Fruit fly (Drosophila melanogaster) whole organism, embryonic: ENCODE data around the gene ck.
A peak's percentile ranks its signal among the peaks of the same experiment; 100 is the strongest.

Source experiments
- Asciz ChIP-seq: fragments of 200-800 bp; sonication (Bioruptor generic); optimal IDR thresholded peaks from 2 replicates; lab custom pipeline; 2017; ENCODE audit warnings: missing biosample characterization, mild to moderate bottlenecking, missing genetic modification characterization, missing genetic modification reagents
- CG11695 ChIP-seq: fragments of 200-800 bp; sonication (Bioruptor generic); IDR thresholded peaks from 3 replicates; pipeline ENCODE4 v1.3.6; 2022; ENCODE audit warnings: missing biosample characterization, missing genetic modification characterization
- CG12236 ChIP-seq: fragments of 200-800 bp; sonication (Bioruptor generic); optimal IDR thresholded peaks from 2 replicates; lab custom pipeline; 2016; ENCODE audit warnings: missing biosample characterization, missing genetic modification characterization
- CG14014 ChIP-seq: fragments of 200-800 bp; sonication (Bioruptor generic); IDR thresholded peaks from 2 replicates; pipeline ENCODE4 v1.3.6; 2022; ENCODE audit warnings: missing biosample characterization, missing genetic modification characterization
- CG14710 ChIP-seq: fragments of 200-800 bp; sonication (Bioruptor generic); optimal IDR thresholded peaks from 3 replicates; lab custom pipeline; 2019; ENCODE audit warnings: missing biosample characterization, mild to moderate bottlenecking, missing genetic modification characterization, moderate library complexity
- CG1529 ChIP-seq: fragments of 200-800 bp; sonication (Bioruptor generic); optimal IDR thresholded peaks from 3 replicates; lab custom pipeline; 2018; ENCODE audit warnings: missing biosample characterization, missing genetic modification characterization
- CG1792 ChIP-seq: fragments of 200-800 bp; sonication (Bioruptor generic); optimal IDR thresholded peaks from 2 replicates; lab custom pipeline; 2016; ENCODE audit warnings: missing biosample characterization, missing genetic modification characterization
- CG2116 ChIP-seq: fragments of 200-800 bp; sonication (Bioruptor generic); optimal IDR thresholded peaks from 3 replicates; lab custom pipeline; 2018; ENCODE audit warnings: missing biosample characterization, mild to moderate bottlenecking, missing genetic modification characterization
- CG2875 ChIP-seq: fragments of 200-800 bp; sonication (Bioruptor generic); optimal IDR thresholded peaks from 2 replicates; lab custom pipeline; 2017; ENCODE audit warnings: missing biosample characterization, mild to moderate bottlenecking, missing genetic modification characterization, missing genetic modification reagents
- CG31224 ChIP-seq: fragments of 200-800 bp; sonication (Bioruptor generic); IDR thresholded peaks from 2 replicates; pipeline ENCODE4 v1.3.6; 2022; ENCODE audit warnings: missing biosample characterization, missing genetic modification characterization
- CG32532 ChIP-seq: fragments of 200-800 bp; sonication (Bioruptor generic); IDR thresholded peaks from 2 replicates; pipeline ENCODE4 v1.3.6; 2022; ENCODE audit warnings: missing biosample characterization, missing genetic modification characterization
- CG32772 ChIP-seq: fragments of 200-800 bp; sonication (Bioruptor generic); IDR thresholded peaks from 2 replicates; pipeline ENCODE4 v1.3.6; 2022; ENCODE audit warnings: missing biosample characterization, missing genetic modification characterization
- CG34422 ChIP-seq: fragments of 200-800 bp; sonication (Bioruptor generic); IDR thresholded peaks from 3 replicates; pipeline ENCODE4 v1.3.6; 2022; ENCODE audit warnings: missing biosample characterization, missing genetic modification characterization
- CG4282 ChIP-seq: fragments of 200-800 bp; sonication (Bioruptor generic); optimal IDR thresholded peaks from 2 replicates; lab custom pipeline; 2016; ENCODE audit warnings: missing biosample characterization, missing genetic modification characterization
- CG6765 ChIP-seq: fragments of 200-800 bp; sonication (Bioruptor generic); optimal IDR thresholded peaks from 3 replicates; lab custom pipeline; 2017; ENCODE audit warnings: missing biosample characterization, mild to moderate bottlenecking, missing genetic modification characterization
- CG8290 ChIP-seq, 3 experiments: fragments of 200-800 bp; sonication (Bioruptor generic); optimal IDR thresholded peaks; 2 replicates each; lab custom pipeline; 2016 to 2019; ENCODE audit warnings: missing biosample characterization in 3 of 3, missing genetic modification characterization in 3 of 3, mild to moderate bottlenecking in 2 of 3, moderate library complexity in 1 of 3
- CG8478 ChIP-seq: fragments of >200 bp; optimal IDR thresholded peaks from 2 replicates; lab custom pipeline; 2018
- CG9727 ChIP-seq: fragments of 200-800 bp; sonication (Bioruptor generic); optimal IDR thresholded peaks from 3 replicates; lab custom pipeline; 2017; ENCODE audit warnings: missing biosample characterization, mild to moderate bottlenecking, missing genetic modification characterization
- CTCF ChIP-seq: fragments of 200-800 bp; sonication (Bioruptor generic); optimal IDR thresholded peaks from 2 replicates; lab custom pipeline; 2017; ENCODE audit warnings: missing biosample characterization, mild to moderate bottlenecking, missing genetic modification characterization, moderate library complexity
- Deaf1 ChIP-seq: fragments of 200-800 bp; optimal IDR thresholded peaks from 3 replicates; lab custom pipeline; 2019; ENCODE audit warnings: missing biosample characterization, mild to moderate bottlenecking, missing genetic modification characterization, moderate library complexity
- Dfd ChIP-seq, 2 experiments: fragments of >200 bp; optimal IDR thresholded peaks; 2 replicates each; lab custom pipeline; 2017; ENCODE audit warnings: missing biosample characterization in 2 of 2, missing genetic modification characterization in 2 of 2
- Dref ChIP-seq: fragments of 200-800 bp; sonication (Bioruptor generic); IDR thresholded peaks from 2 replicates; pipeline ENCODE4 v1.3.6; 2022; ENCODE audit warnings: missing biosample characterization, missing genetic modification characterization
- H15 ChIP-seq: fragments of 200-800 bp; sonication (Bioruptor generic); IDR thresholded peaks from 3 replicates; pipeline ENCODE4 v1.3.6; 2022; ENCODE audit warnings: missing biosample characterization, missing genetic modification characterization
- HLH3B ChIP-seq: fragments of 200-800 bp; sonication (Bioruptor generic); IDR thresholded peaks from 2 replicates; pipeline ENCODE4 v1.3.6; 2022; ENCODE audit warnings: missing biosample characterization, missing genetic modification characterization
- HLH4C ChIP-seq: fragments of 200-800 bp; sonication (Bioruptor generic); IDR thresholded peaks from 3 replicates; pipeline ENCODE4 v1.3.6; 2022; ENCODE audit warnings: missing biosample characterization, missing genetic modification characterization; ENCODE audit not compliant: partially characterized antibody
- HmgD ChIP-seq: fragments of 200-800 bp; sonication (Bioruptor generic); optimal IDR thresholded peaks from 3 replicates; lab custom pipeline; 2016; ENCODE audit warnings: missing biosample characterization, missing genetic modification characterization
- Hsf ChIP-seq: fragments of 200-800 bp; sonication (Bioruptor generic); optimal IDR thresholded peaks from 3 replicates; lab custom pipeline; 2016; ENCODE audit warnings: missing biosample characterization, missing genetic modification characterization
- Lim3 ChIP-seq: fragments of 200-800 bp; sonication (Bioruptor generic); IDR thresholded peaks from 2 replicates; pipeline ENCODE4 v1.3.6; 2022; ENCODE audit warnings: missing biosample characterization, missing genetic modification characterization
- PHDP ChIP-seq: fragments of 200-800 bp; sonication (Bioruptor generic); optimal IDR thresholded peaks from 3 replicates; lab custom pipeline; 2018; ENCODE audit warnings: missing biosample characterization, mild to moderate bottlenecking, missing genetic modification characterization, moderate library complexity
- Rfx ChIP-seq: fragments of 200-800 bp; sonication (Bioruptor generic); IDR thresholded peaks from 2 replicates; pipeline ENCODE4 v1.3.6; 2022; ENCODE audit warnings: missing biosample characterization, missing genetic modification characterization
- Six4 ChIP-seq: fragments of 200-800 bp; sonication (Bioruptor generic); optimal IDR thresholded peaks from 2 replicates; lab custom pipeline; 2016; ENCODE audit warnings: missing biosample characterization, missing genetic modification characterization
- Sry-β ChIP-seq: fragments of 200-800 bp; sonication (Bioruptor generic); optimal IDR thresholded peaks from 2 replicates; lab custom pipeline; 2018; ENCODE audit warnings: missing biosample characterization, mild to moderate bottlenecking, missing genetic modification characterization, moderate library complexity
- Stat92E ChIP-seq, 3 experiments: fragments of >200 bp in 2 of 3; fragments of 200-800 bp in 1 of 3; sonication (Bioruptor generic) in 1 of 3; optimal IDR thresholded peaks; 2 replicates each; lab custom pipeline; 2017 to 2019; ENCODE audit warnings: missing biosample characterization in 3 of 3, missing genetic modification characterization in 3 of 3, mild to moderate bottlenecking in 1 of 3, moderate library complexity in 1 of 3
- Usf ChIP-seq: fragments of 200-800 bp; sonication (Bioruptor generic); optimal IDR thresholded peaks from 2 replicates; lab custom pipeline; 2017; ENCODE audit warnings: missing genotype, missing biosample characterization, missing genetic modification characterization
- btn ChIP-seq: fragments of 200-800 bp; sonication (Bioruptor generic); optimal IDR thresholded peaks from 2 replicates; lab custom pipeline; 2016; ENCODE audit warnings: missing biosample characterization, missing genetic modification characterization
- cg ChIP-seq: fragments of 200-800 bp; sonication (Bioruptor generic); optimal IDR thresholded peaks from 3 replicates; lab custom pipeline; 2019; ENCODE audit warnings: missing biosample characterization, mild to moderate bottlenecking, missing genetic modification characterization, moderate library complexity
- esg ChIP-seq: fragments of 200-800 bp; sonication (Bioruptor generic); conservative IDR thresholded peaks from 2 replicates; pipeline ENCODE4 v1.3.6; 2022; ENCODE audit warnings: missing biosample characterization, missing genetic modification characterization
- fd64A ChIP-seq: fragments of 200-800 bp; sonication (Bioruptor generic); optimal IDR thresholded peaks from 3 replicates; lab custom pipeline; 2018; ENCODE audit warnings: missing biosample characterization, mild to moderate bottlenecking, missing genetic modification characterization
- hb ChIP-seq: fragments of 200-800 bp; sonication (Bioruptor generic); IDR thresholded peaks from 3 replicates; pipeline ENCODE4 v1.3.6; 2022; ENCODE audit warnings: missing biosample characterization, missing genetic modification characterization; ENCODE audit not compliant: partially characterized antibody
- klu ChIP-seq: fragments of 200-800 bp; sonication (Bioruptor generic); IDR thresholded peaks from 2 replicates; pipeline ENCODE4 v1.3.6; 2022; ENCODE audit warnings: missing biosample characterization, missing genetic modification characterization
- lab ChIP-seq: fragments of 200-800 bp; sonication (Bioruptor generic); optimal IDR thresholded peaks from 3 replicates; lab custom pipeline; 2017; ENCODE audit warnings: missing biosample characterization, missing genetic modification characterization, mild to moderate bottlenecking, moderate library complexity, missing genetic modification reagents
- ranshi ChIP-seq: fragments of 200-800 bp; sonication (Bioruptor generic); IDR thresholded peaks from 2 replicates; pipeline ENCODE4 v1.3.6; 2022; ENCODE audit warnings: missing biosample characterization, missing genetic modification characterization
- ro ChIP-seq: fragments of 200-800 bp; sonication (Bioruptor generic); IDR thresholded peaks from 2 replicates; pipeline ENCODE4 v1.3.6; 2022; ENCODE audit warnings: missing biosample characterization, missing genetic modification characterization
- run ChIP-seq: fragments of 200-800 bp; sonication (Bioruptor generic); optimal IDR thresholded peaks from 3 replicates; lab custom pipeline; 2018; ENCODE audit warnings: missing biosample characterization, mild to moderate bottlenecking, missing genetic modification characterization
- sr ChIP-seq: fragments of 200-800 bp; sonication (Bioruptor generic); IDR thresholded peaks from 3 replicates; pipeline ENCODE4 v1.3.6; 2022; ENCODE audit warnings: missing biosample characterization, missing genetic modification characterization
- sug ChIP-seq: fragments of 200-800 bp; optimal IDR thresholded peaks from 2 replicates; lab custom pipeline; 2019; ENCODE audit warnings: missing biosample characterization, mild to moderate bottlenecking, missing genetic modification characterization, moderate library complexity
- usp ChIP-seq: fragments of >200 bp; optimal IDR thresholded peaks from 2 replicates; lab custom pipeline; 2017; ENCODE audit warnings: missing biosample characterization, missing genetic modification characterization
- vnd ChIP-seq: fragments of 200-800 bp; sonication (Bioruptor generic); IDR thresholded peaks from 3 replicates; pipeline ENCODE4 v1.3.6; 2022; ENCODE audit warnings: missing biosample characterization, missing genetic modification characterization; ENCODE audit not compliant: partially characterized antibody
- wek ChIP-seq: fragments of 200-800 bp; sonication (Bioruptor generic); optimal IDR thresholded peaks from 3 replicates; lab custom pipeline; 2018; ENCODE audit warnings: missing biosample characterization, mild to moderate bottlenecking, missing genetic modification characterization, moderate library complexity
- zen ChIP-seq: fragments of 200-800 bp; sonication (Bioruptor generic); optimal IDR thresholded peaks from 3 replicates; lab custom pipeline; 2018; ENCODE audit warnings: missing biosample characterization, mild to moderate bottlenecking, missing genetic modification characterization, moderate library complexity

The ck gene

dm6 chr2L:15057225-15058117, at the start of gene ck:
Gene ck, minus strand, starts transcription at chr2L:15057862.
- TF ChIP-seq CG1529 (no peak), usp (no peak), esg (GFP tag; lab: Robert Waterston, UW) (no peak), H15 (no peak), Dref (GFP tag; lab: Robert Waterston, UW) (peak; percentile 85), cg (peak; percentile 46), CG2116 (peak; percentile 77), CG9727 (GFP tag; lab: Kevin White, UChicago) (no peak), CG32532 (GFP tag; lab: Robert Waterston, UW) (no peak), CG14710 (tag; lab: Kevin White, UChicago) (peak; percentile 49), Deaf1 (no peak), Hsf (no peak), PHDP (tag; lab: Kevin White, UChicago) (no peak), hb (peak; percentile 78), Stat92E (GFP tag; optimal IDR thresholded peaks at IDR 0.05; lab: Kevin White, UChicago) (peak in 1 of 3 experiments; percentile 27), Rfx (GFP tag; lab: Robert Waterston, UW) (0 out of 2 replicates have a peak, but pooled peaks have one; percentile 7), CTCF (GFP tag; lab: Kevin White, UChicago) (no peak), lab (peak; percentile 9), Dfd (GFP tag; optimal IDR thresholded peaks at IDR 0.05; lab: Kevin White, UChicago) (no peak), Sry-β (no peak), sr (GFP tag; lab: Robert Waterston, UW) (no peak), run (tag; lab: Kevin White, UChicago) (no peak), wek (no peak), ranshi (GFP tag; lab: Robert Waterston, UW) (no peak), Usf (GFP tag; lab: Kevin White, UChicago) (no peak), HmgD (GFP tag; lab: Kevin White, UChicago) (no peak), klu (GFP tag; lab: Robert Waterston, UW) (no peak), vnd (peak; percentile 54; the same call in 2 of the 3 replicates), CG32772 (GFP tag; lab: Robert Waterston, UW) (no peak), Asciz (no peak), CG12236 (GFP tag; lab: Kevin White, UChicago) (no peak), CG11695 (GFP tag; lab: Robert Waterston, UW) (no peak), Six4 (no peak), CG8290 (GFP tag; optimal IDR thresholded peaks at IDR 0.05; lab: Kevin White, UChicago) (peak; percentile 67), CG8290 (tag; optimal IDR thresholded peaks at IDR 0.05; lab: Kevin White, UChicago) (peak; percentile 20 to 77), Lim3 (GFP tag; lab: Robert Waterston, UW) (no peak), fd64A (GFP tag; lab: Kevin White, UChicago) (no peak), CG31224 (GFP tag; lab: Robert Waterston, UW) (no peak), ro (no peak), CG2875 (no peak), zen (tag; lab: Kevin White, UChicago) (peak; percentile 66), CG14014 (no peak), CG4282 (GFP tag; lab: Kevin White, UChicago) (no peak), HLH4C (GFP tag; lab: Robert Waterston, UW) (peak; percentile 83), CG1792 (GFP tag; lab: Kevin White, UChicago) (no peak), CG8478 (lab: Kevin White, UChicago) (no peak), CG6765 (GFP tag; lab: Kevin White, UChicago) (no peak), CG34422 (no peak), sug (tag; lab: Kevin White, UChicago) (peak; percentile 46), btn (no peak), HLH3B (no peak)
